Worm (Caenorhabditis elegans) whole organism, L4 larva: ENCODE measurements around the gene Y46C8AL.11.
A peak's percentile ranks its signal among the peaks of the same experiment; 100 is the strongest.
"Not testable (repeated sequence)": the region's sequence is repeated elsewhere in the genome, so short reads cannot be mapped to it uniquely, and the experiment has no call there.

Experiments used
- D1046.2 ChIP-seq: fragments of 200-800 bp; sonication (Bioruptor generic); IDR thresholded peaks from 2 replicates; pipeline ENCODE4 v1.3.6; 2022; ENCODE audit warnings: missing genetic modification characterization, missing compliant biosample characterization
- F10B5.3 ChIP-seq: sonication (generic microtip); optimal IDR thresholded peaks from 2 replicates; lab custom pipeline; 2016; ENCODE audit warnings: mild to moderate bottlenecking, missing genetic modification characterization, missing compliant biosample characterization
- F26F4.8 ChIP-seq: fragments of 200-800 bp; sonication (Bioruptor generic); conservative IDR thresholded peaks from 2 replicates; pipeline ENCODE4 v1.3.6; 2022; ENCODE audit warnings: missing genetic modification characterization, missing compliant biosample characterization
- F37D6.2 ChIP-seq: sonication (generic microtip); optimal IDR thresholded peaks from 2 replicates; lab custom pipeline; 2016; ENCODE audit warnings: mild to moderate bottlenecking, missing genetic modification characterization, missing compliant biosample characterization
- Y48G9A.11 ChIP-seq: fragments of 200-800 bp; sonication (Bioruptor generic); IDR thresholded peaks from 2 replicates; pipeline ENCODE4 v1.3.6; 2022; ENCODE audit warnings: missing genetic modification reagents, missing genetic modification characterization, missing compliant biosample characterization
- Y75B8A.6 ChIP-seq: fragments of 200-800 bp; sonication (Bioruptor generic); IDR thresholded peaks from 2 replicates; pipeline ENCODE4 v1.3.6; 2022; ENCODE audit warnings: missing genetic modification reagents, missing genetic modification characterization, missing compliant biosample characterization
- ZK337.2 ChIP-seq: fragments of 200-800 bp; sonication (Bioruptor generic); IDR thresholded peaks from 2 replicates; pipeline ENCODE4 v1.3.6; 2022; ENCODE audit warnings: missing genetic modification reagents, missing genetic modification characterization, missing compliant biosample characterization
- aly-2 ChIP-seq: sonication (generic microtip); optimal IDR thresholded peaks from 2 replicates; lab custom pipeline; 2018; ENCODE audit warnings: missing biosample characterization, missing genetic modification characterization
- ceh-20 ChIP-seq: fragments of 200-800 bp; sonication (Bioruptor generic); IDR thresholded peaks from 2 replicates; pipeline ENCODE4 v1.3.6; 2022; ENCODE audit warnings: missing genetic modification reagents, missing genetic modification characterization, missing compliant biosample characterization
- ceh-82 ChIP-seq: sonication (generic microtip); optimal IDR thresholded peaks from 2 replicates; lab custom pipeline; 2017; ENCODE audit warnings: missing biosample characterization, missing genetic modification characterization
- ctbp-1 ChIP-seq: fragments of 200-800 bp; sonication (Bioruptor generic); IDR thresholded peaks from 2 replicates; pipeline ENCODE4 v1.3.6; 2022; ENCODE audit warnings: missing genetic modification reagents, missing genetic modification characterization, missing compliant biosample characterization
- daf-16 ChIP-seq, 3 experiments: sonication (generic microtip); optimal IDR thresholded peaks; 2 replicates each; lab custom pipeline; 2016 to 2017; ENCODE audit warnings: missing genetic modification characterization in 3 of 3, missing genetic modification reagents in 3 of 3, mild to moderate bottlenecking in 2 of 3, missing compliant biosample characterization in 2 of 3, missing biosample characterization in 1 of 3, moderate library complexity in 1 of 3
- daf-8 ChIP-seq: fragments of 200-800 bp; sonication (Bioruptor generic); IDR thresholded peaks from 2 replicates; pipeline ENCODE4 v1.3.6; 2022; ENCODE audit warnings: missing genetic modification characterization, missing compliant biosample characterization
- dmd-6 ChIP-seq: fragments of 200-800 bp; sonication (Bioruptor generic); IDR thresholded peaks from 2 replicates; pipeline ENCODE4 v1.3.6; 2022; ENCODE audit warnings: missing genetic modification reagents, missing genetic modification characterization, missing compliant biosample characterization
- dmd-8 ChIP-seq: fragments of 200-800 bp; sonication (Bioruptor generic); IDR thresholded peaks from 2 replicates; pipeline ENCODE4 v1.3.6; 2022; ENCODE audit warnings: missing genetic modification characterization, missing compliant biosample characterization
- dmd-9 ChIP-seq: fragments of 200-800 bp; sonication (Bioruptor generic); IDR thresholded peaks from 2 replicates; pipeline ENCODE4 v1.3.6; 2022; ENCODE audit warnings: missing genetic modification reagents, missing genetic modification characterization, missing compliant biosample characterization
- duxl-1 ChIP-seq: sonication (generic microtip); optimal IDR thresholded peaks from 2 replicates; lab custom pipeline; 2016; ENCODE audit warnings: mild to moderate bottlenecking, missing genetic modification characterization, moderate library complexity, missing compliant biosample characterization; ENCODE audit not compliant: poor library complexity
- dve-1 ChIP-seq: sonication (generic microtip); optimal IDR thresholded peaks from 2 replicates; lab custom pipeline; 2017; ENCODE audit warnings: antibody characterized with exemption, mild to moderate bottlenecking, missing genetic modification characterization, missing compliant biosample characterization; ENCODE audit not compliant: insufficient read depth
- egl-27 ChIP-seq: sonication (generic microtip); optimal IDR thresholded peaks from 3 replicates; lab custom pipeline; 2017; ENCODE audit warnings: missing biosample characterization, missing genetic modification reagents, missing genetic modification characterization
- egl-43 ChIP-seq: fragments of 200-800 bp; sonication (Bioruptor generic); IDR thresholded peaks from 2 replicates; pipeline ENCODE4 v1.3.6; 2022; ENCODE audit warnings: missing genetic modification reagents, missing genetic modification characterization, missing compliant biosample characterization
- hif-1 ChIP-seq, 2 experiments: sonication (generic microtip); optimal IDR thresholded peaks; 2 replicates each; lab custom pipeline; 2016 to 2017; ENCODE audit warnings: missing compliant biosample characterization in 2 of 2, missing genetic modification characterization in 2 of 2, missing genetic modification reagents in 2 of 2, missing genotype in 2 of 2, mild to moderate bottlenecking in 1 of 2
- hlh-11 ChIP-seq: fragments of 200-800 bp; sonication (Bioruptor generic); optimal IDR thresholded peaks from 2 replicates; lab custom pipeline; 2018; ENCODE audit warnings: mild to moderate bottlenecking, missing genetic modification characterization, missing compliant biosample characterization
- lim-7 ChIP-seq: fragments of 200-800 bp; sonication (Bioruptor generic); IDR thresholded peaks from 2 replicates; pipeline ENCODE4 v1.3.6; 2022; ENCODE audit warnings: missing genetic modification characterization, missing compliant biosample characterization
- lin-15B ChIP-seq: fragments of 150-350 bp; sonication (generic microtip); optimal IDR thresholded peaks from 3 replicates; lab custom pipeline; 2014; ENCODE audit warnings: missing biosample characterization, missing genetic modification characterization
- lsy-2 ChIP-seq, 2 experiments: fragments of 150-350 bp in 1 of 2; sonication (generic microtip) in 1 of 2; optimal IDR thresholded peaks; 2 replicates each; lab custom pipeline; 2014 to 2017; ENCODE audit warnings: missing biosample characterization in 2 of 2, missing genetic modification characterization in 2 of 2
- mdl-1 ChIP-seq, 2 experiments: fragments of 150-350 bp in 1 of 2; sonication (generic microtip) in 1 of 2; optimal IDR thresholded peaks; 2 replicates each; lab custom pipeline; 2014 to 2017; ENCODE audit warnings: missing biosample characterization in 2 of 2, missing genetic modification characterization in 2 of 2
- mes-2 ChIP-seq: sonication (generic microtip); optimal IDR thresholded peaks from 2 replicates; lab custom pipeline; 2016; ENCODE audit warnings: missing genotype, mild to moderate bottlenecking, missing genetic modification characterization, missing compliant biosample characterization; ENCODE audit not compliant: poor library complexity, severe bottlenecking
- nhr-111 ChIP-seq: fragments of 200-800 bp; sonication (Bioruptor generic); optimal IDR thresholded peaks from 2 replicates; lab custom pipeline; 2018; ENCODE audit warnings: mild to moderate bottlenecking, missing genetic modification characterization, missing compliant biosample characterization
- nhr-28 ChIP-seq: fragments of 150-350 bp; optimal IDR thresholded peaks from 2 replicates; lab custom pipeline; 2014; ENCODE audit warnings: missing biosample characterization, missing genetic modification characterization
- nhr-77 ChIP-seq: fragments of 150-350 bp; optimal IDR thresholded peaks from 2 replicates; lab custom pipeline; 2014; ENCODE audit warnings: missing biosample characterization, missing genetic modification characterization
- pqm-1 ChIP-seq: sonication (generic microtip); optimal IDR thresholded peaks from 2 replicates; lab custom pipeline; 2017; ENCODE audit warnings: missing biosample characterization, missing genetic modification characterization
- saeg-2 ChIP-seq: fragments of 200-800 bp; sonication (Bioruptor generic); IDR thresholded peaks from 2 replicates; pipeline ENCODE4 v1.3.6; 2022; ENCODE audit warnings: missing genetic modification reagents, missing genetic modification characterization, missing compliant biosample characterization
- sdz-12 ChIP-seq: fragments of 200-800 bp; sonication (Bioruptor generic); optimal IDR thresholded peaks from 2 replicates; lab custom pipeline; 2018; ENCODE audit warnings: mild to moderate bottlenecking, missing genetic modification characterization, missing compliant biosample characterization
- set-16 ChIP-seq: fragments of 200-800 bp; sonication (Bioruptor generic); IDR thresholded peaks from 2 replicates; pipeline ENCODE4 v1.3.6; 2022; ENCODE audit warnings: missing genetic modification reagents, missing genetic modification characterization, missing compliant biosample characterization
- snpc-1.2 ChIP-seq: fragments of 200-800 bp; sonication (Bioruptor generic); IDR thresholded peaks from 2 replicates; pipeline ENCODE4 v1.3.6; 2022; ENCODE audit warnings: missing genetic modification reagents, missing genetic modification characterization, missing compliant biosample characterization
- tag-97 ChIP-seq: fragments of 200-800 bp; sonication (Bioruptor generic); IDR thresholded peaks from 2 replicates; pipeline ENCODE4 v1.3.6; 2022; ENCODE audit warnings: missing genetic modification characterization, missing compliant biosample characterization
- tra-1 ChIP-seq: fragments of 200-800 bp; sonication (Bioruptor generic); IDR thresholded peaks from 2 replicates; pipeline ENCODE4 v1.3.6; 2022; ENCODE audit warnings: missing genetic modification reagents, missing genetic modification characterization, missing compliant biosample characterization
- unc-39 ChIP-seq: sonication (generic microtip); optimal IDR thresholded peaks from 2 replicates; lab custom pipeline; 2017; ENCODE audit warnings: missing biosample characterization, missing genetic modification characterization
- unc-62 ChIP-seq, 3 experiments: fragments of 150-350 bp in 1 of 3; sonication (generic microtip); optimal IDR thresholded peaks in 2 of 3; peaks in 1 of 3; 1 replicate in 1 of 3; 2 replicates in 2 of 3; lab custom pipeline; 2014 to 2017; ENCODE audit warnings: missing biosample characterization in 3 of 3, missing genetic modification characterization in 3 of 3, missing genetic modification reagents in 3 of 3, missing genotype in 1 of 3
- zfp-2 ChIP-seq: sonication (generic microtip); optimal IDR thresholded peaks from 2 replicates; lab custom pipeline; 2016; ENCODE audit warnings: mild to moderate bottlenecking, missing genetic modification characterization, missing compliant biosample characterization
- zip-2 ChIP-seq: fragments of 150-350 bp; optimal IDR thresholded peaks from 2 replicates; lab custom pipeline; 2014; ENCODE audit warnings: missing biosample characterization, missing genetic modification characterization
- ztf-11 ChIP-seq: fragments of 150-350 bp; optimal IDR thresholded peaks from 2 replicates; lab custom pipeline; 2014; ENCODE audit warnings: missing biosample characterization, missing genetic modification characterization
- ztf-7 ChIP-seq: fragments of 150-350 bp; optimal IDR thresholded peaks from 2 replicates; lab custom pipeline; 2014; ENCODE audit warnings: missing biosample characterization, missing genetic modification characterization

Y46C8AL.11 gene

DNA sequence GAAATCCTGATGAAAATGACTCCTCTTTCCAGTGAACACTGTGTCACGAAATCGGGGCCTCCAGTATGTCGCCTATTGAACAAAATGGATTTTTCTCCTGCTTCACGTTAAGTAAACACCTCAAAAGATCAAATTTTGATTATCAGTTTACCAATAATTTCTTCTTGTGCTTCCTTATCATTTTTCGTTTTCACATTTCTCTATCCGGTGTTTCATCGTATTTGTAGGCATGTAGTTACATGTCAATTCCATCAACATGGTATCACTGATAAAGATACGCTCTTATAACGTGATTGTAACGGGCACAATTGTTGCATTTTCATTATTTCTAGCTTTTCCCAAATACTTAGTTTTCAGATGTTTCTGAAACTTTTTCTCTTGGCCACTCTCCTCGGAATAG lies 1.4 kb downstream of the Y46C8AL.11 start, which contains the start of gene clec-72 (continued):
- peak in 1 of 2 experiments; percentile 50 for TF ChIP-seq mdl-1 (tag; optimal IDR thresholded peaks at IDR 0.05; lab: Kevin White, UChicago)
- no peak for TF ChIP-seq unc-39 (tag; lab: Kevin White, UChicago)
- TF ChIP-seq zip-2 (tag; lab: Kevin White, UChicago): no peak
- no peak for TF ChIP-seq ceh-82 (tag; lab: Kevin White, UChicago)

DNA sequence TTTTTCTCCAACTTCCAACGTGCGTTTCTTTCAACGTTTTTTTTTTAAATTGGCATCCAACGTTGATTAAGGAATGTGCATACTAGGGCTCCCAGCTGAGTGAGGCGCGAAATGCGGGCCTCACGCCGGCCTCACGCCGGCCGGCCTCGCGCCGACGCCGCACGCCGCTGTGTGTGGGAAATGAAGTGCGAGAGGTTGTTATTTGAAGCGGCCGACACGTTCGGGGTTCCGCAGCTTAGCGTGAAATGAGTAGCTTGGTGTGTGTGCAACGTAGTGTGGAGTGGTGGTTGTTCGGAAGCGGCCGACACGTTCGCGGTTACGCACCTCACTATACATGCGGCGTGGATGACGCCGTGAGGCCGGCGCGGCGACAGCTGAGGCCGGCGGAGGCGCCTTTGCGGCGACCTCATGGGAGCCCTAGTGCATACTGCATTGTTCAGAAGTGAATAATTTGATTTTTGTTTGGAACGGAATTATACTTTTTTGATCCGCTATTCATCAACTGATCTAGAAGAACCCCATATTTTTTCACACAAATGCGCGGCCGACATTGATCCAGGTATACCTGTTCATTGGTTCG lies 4.4 kb downstream of the Y46C8AL.11 start:
- 0 out of 2 replicates have a peak, but pooled peaks have one; percentile 6 for TF ChIP-seq Y48G9A.11
- peak; percentile 48; the same call in 1 of the 2 replicates for TF ChIP-seq egl-43 (GFP tag; lab: Robert Waterston, UW)
- TF ChIP-seq set-16 (GFP tag; lab: Robert Waterston, UW): peak; percentile 92
- 0 out of 2 replicates have a peak, but pooled peaks have one; percentile 40 for TF ChIP-seq snpc-1.2
- TF ChIP-seq unc-62 (GFP tag; optimal IDR thresholded peaks at IDR 0.05 in 1 of 2; lab: Kevin White, UChicago): peak in 1 of 2 experiments; percentile 52
- not testable (repeated sequence) for TF ChIP-seq unc-62 (tag; optimal IDR thresholded peaks at IDR 0.05; lab: Kevin White, UChicago)
- TF ChIP-seq, all 104 proteins: peak for 5; not testable (repeated sequence) for 99

ce11 chrIV:3956095-3956494 lies 13.0 kb downstream of the Y46C8AL.11 start, which contains the start of gene clec-73:
Gene clec-73 (minus strand): TSS chrIV:3956195.
- no peak for TF ChIP-seq hlh-11
- TF ChIP-seq lim-7 (GFP tag; lab: Robert Waterston, UW): no peak
- TF ChIP-seq egl-27 (tag; lab: Kevin White, UChicago): no peak
- TF ChIP-seq ztf-7 (tag; lab: Kevin White, UChicago): no peak
- TF ChIP-seq tag-97: no peak
- no peak for TF ChIP-seq dve-1
- TF ChIP-seq tra-1 (GFP tag; lab: Robert Waterston, UW): no peak
- no peak for TF ChIP-seq dmd-9
- no peak for TF ChIP-seq hif-1 (tag; optimal IDR thresholded peaks at IDR 0.05; lab: Kevin White, UChicago)
- no peak for TF ChIP-seq set-16 (GFP tag; lab: Robert Waterston, UW)
- TF ChIP-seq lsy-2 (tag; optimal IDR thresholded peaks at IDR 0.05; lab: Kevin White, UChicago): no peak
- TF ChIP-seq D1046.2 (GFP tag; lab: Robert Waterston, UW): no peak
- TF ChIP-seq F26F4.8 (GFP tag; lab: Robert Waterston, UW): no peak
- no peak for TF ChIP-seq F10B5.3
- no peak for TF ChIP-seq nhr-77 (tag; lab: Kevin White, UChicago)
- TF ChIP-seq Y75B8A.6 (GFP tag; lab: Robert Waterston, UW): no peak
- no peak for TF ChIP-seq sdz-12
- TF ChIP-seq F37D6.2: no peak

DNA sequence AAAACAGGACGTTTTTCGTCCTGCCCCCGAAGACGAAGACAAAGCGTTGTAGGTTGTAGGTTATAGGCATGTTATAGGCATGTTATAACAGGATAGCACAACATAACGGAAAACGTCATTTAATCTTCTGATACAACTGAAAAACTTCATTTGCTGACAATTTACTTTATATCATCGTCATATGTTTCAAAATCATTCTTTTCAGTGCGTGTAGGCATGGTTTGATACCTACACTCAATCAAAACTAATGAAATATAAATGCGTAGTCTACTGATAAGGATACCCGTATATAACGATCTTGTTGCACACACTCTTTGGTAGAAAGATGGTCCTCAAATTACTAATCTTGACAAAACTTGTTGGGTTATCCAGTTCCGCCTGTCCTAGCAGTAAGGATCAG lies 13.6 kb downstream of the Y46C8AL.11 start, which contains the start of gene clec-74:
Gene clec-74 (plus strand): TSS at position 301 of the 400 bp plus-strand sequence.
- TF ChIP-seq saeg-2 (GFP tag; lab: Robert Waterston, UW) (no peak), mes-2 (tag; lab: Kevin White, UChicago) (no peak)

ce11 chrIV:3960396-3960795 lies 17.3 kb downstream of the Y46C8AL.11 start, which contains the start of gene clec-75:
Gene clec-75 (plus strand): TSS chrIV:3960734.
- TF ChIP-seq ceh-20 (no peak), daf-8 (GFP tag; lab: Robert Waterston, UW) (no peak), nhr-111 (GFP tag; lab: Kevin White, UChicago) (no peak), dmd-8 (GFP tag; lab: Robert Waterston, UW) (no peak), nhr-28 (tag; lab: Kevin White, UChicago) (peak; percentile 43), ZK337.2 (GFP tag; lab: Robert Waterston, UW) (no peak), dmd-6 (GFP tag; lab: Robert Waterston, UW) (peak; percentile 29; the same call in 1 of the 2 replicates), lsy-2 (tag; optimal IDR thresholded peaks at IDR 0.05; lab: Kevin White, UChicago) (no peak), duxl-1 (no peak), ztf-11 (tag; lab: Kevin White, UChicago) (no peak), aly-2 (no peak), pqm-1 (tag; lab: Kevin White, UChicago) (peak; percentile 73), daf-16 (GFP tag; optimal IDR thresholded peaks at IDR 0.05; lab: Kevin White, UChicago) (no peak), daf-16 (tag; optimal IDR thresholded peaks at IDR 0.05; lab: Kevin White, UChicago) (peak; percentile 67), zfp-2 (no peak), lin-15B (tag; lab: Kevin White, UChicago) (no peak), dmd-9 (no peak), tag-97 (no peak), ctbp-1 (GFP tag; lab: Robert Waterston, UW) (no peak)
